Fruit fly (Drosophila melanogaster): ENCODE measurements around the gene GILT2.

DNA sequence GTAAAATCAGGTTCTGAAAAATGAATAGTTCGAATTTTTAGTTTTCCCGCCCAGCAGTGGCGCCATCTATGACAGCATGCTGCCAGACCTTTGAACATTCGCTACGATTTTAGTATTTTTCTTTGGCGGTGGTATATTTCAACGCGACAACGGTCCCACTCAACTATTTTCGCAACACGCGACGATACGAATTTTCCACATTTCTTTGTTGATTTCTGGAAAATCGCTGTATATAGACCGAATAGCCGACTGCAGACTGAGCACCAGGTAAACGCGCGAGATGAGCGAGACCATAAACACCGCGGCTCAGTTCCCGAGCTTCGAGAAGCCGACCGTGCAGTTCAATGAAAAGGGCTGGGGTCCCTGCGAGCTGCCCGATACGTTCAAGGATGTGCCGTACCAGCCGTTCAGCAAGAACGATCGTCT, 1.2 kb downstream of the GILT2 start, which contains the start of gene eIF3d1:
- no peak for TF ChIP-seq CG8478 (optimal IDR thresholded peaks at IDR 0.05)
- no peak for TF ChIP-seq gce (GFP tag; IDR thresholded peaks at IDR 0.05)
- TF ChIP-seq bowl (GFP tag; IDR thresholded peaks at IDR 0.05), result no peak
- TF ChIP-seq Nf-YB (GFP tag; optimal IDR thresholded peaks at IDR 0.05), result no peak
- TF ChIP-seq fd3F (GFP tag; optimal IDR thresholded peaks at IDR 0.05), result no peak
- no peak for TF ChIP-seq zen2 (GFP tag; IDR thresholded peaks at IDR 0.05; ENCODE audit: partially characterized antibody)
- TF ChIP-seq Sin3A (optimal IDR thresholded peaks at IDR 0.05), result peak; percentile 73
- no peak for TF ChIP-seq D19B (GFP tag; optimal IDR thresholded peaks at IDR 0.05)
- no peak for TF ChIP-seq lbe (GFP tag; optimal IDR thresholded peaks at IDR 0.05)
- no peak for TF ChIP-seq CkIIα-i1 (GFP tag; IDR thresholded peaks at IDR 0.05)
- TF ChIP-seq CG9876 (GFP tag; optimal IDR thresholded peaks at IDR 0.05), result no peak
- no peak for TF ChIP-seq luna (GFP tag; optimal IDR thresholded peaks at IDR 0.05)
- TF ChIP-seq exex (tag; optimal IDR thresholded peaks at IDR 0.05), result no peak
- no peak for TF ChIP-seq CG2129 (GFP tag; IDR thresholded peaks at IDR 0.05; ENCODE audit: partially characterized antibody)
